Fruit fly (Drosophila melanogaster) whole organism, embryonic: ENCODE data around the gene mRpL19.
A peak's percentile ranks its signal among the peaks of the same experiment; 100 is the strongest.

Source experiments
- Aef1 ChIP-seq: fragments of 200-800 bp; sonication (Bioruptor generic); IDR thresholded peaks from 3 replicates; pipeline ENCODE4 v1.3.6; 2022; ENCODE audit warnings: missing biosample characterization, missing genetic modification characterization
- CG11504 ChIP-seq: fragments of 200-800 bp; sonication (Bioruptor generic); optimal IDR thresholded peaks from 3 replicates; lab custom pipeline; 2019; ENCODE audit warnings: missing biosample characterization, mild to moderate bottlenecking, missing genetic modification characterization, moderate library complexity
- CG12219 ChIP-seq: fragments of 200-800 bp; sonication (Bioruptor generic); optimal IDR thresholded peaks from 3 replicates; lab custom pipeline; 2018; ENCODE audit warnings: missing biosample characterization, mild to moderate bottlenecking, missing genetic modification characterization
- CG12769 ChIP-seq: fragments of 200-800 bp; sonication (Bioruptor generic); optimal IDR thresholded peaks from 2 replicates; lab custom pipeline; 2019; ENCODE audit warnings: missing biosample characterization, mild to moderate bottlenecking, missing genetic modification characterization, moderate library complexity
- CG14441 ChIP-seq: fragments of 200-800 bp; sonication (Bioruptor generic); IDR thresholded peaks from 2 replicates; pipeline ENCODE4 v1.3.6; 2022; ENCODE audit warnings: missing biosample characterization, missing genetic modification characterization
- CG16813 ChIP-seq: fragments of 200-800 bp; sonication (Bioruptor generic); IDR thresholded peaks from 3 replicates; pipeline ENCODE4 v1.3.6; 2022; ENCODE audit warnings: missing biosample characterization, missing genetic modification characterization; ENCODE audit not compliant: partially characterized antibody
- CG17829 ChIP-seq: fragments of 200-800 bp; optimal IDR thresholded peaks from 2 replicates; lab custom pipeline; 2019; ENCODE audit warnings: missing biosample characterization, mild to moderate bottlenecking, missing genetic modification characterization, moderate library complexity
- CG1832 ChIP-seq: fragments of 200-800 bp; sonication (Bioruptor generic); optimal IDR thresholded peaks from 2 replicates; lab custom pipeline; 2017; ENCODE audit warnings: missing biosample characterization, mild to moderate bottlenecking, missing genetic modification characterization, inconsistent platforms
- CG33557 ChIP-seq: fragments of 200-800 bp; sonication (Bioruptor generic); optimal IDR thresholded peaks from 2 replicates; lab custom pipeline; 2019; ENCODE audit warnings: missing biosample characterization, mild to moderate bottlenecking, missing genetic modification characterization, moderate library complexity
- CG34376 ChIP-seq: fragments of 200-800 bp; sonication (Bioruptor generic); optimal IDR thresholded peaks from 2 replicates; lab custom pipeline; 2018; ENCODE audit warnings: missing biosample characterization, mild to moderate bottlenecking, missing genetic modification characterization
- CTCF ChIP-seq: fragments of 200-800 bp; sonication (Bioruptor generic); optimal IDR thresholded peaks from 2 replicates; lab custom pipeline; 2017; ENCODE audit warnings: missing biosample characterization, mild to moderate bottlenecking, missing genetic modification characterization, moderate library complexity
- CrebB ChIP-seq: fragments of 200-800 bp; sonication (Bioruptor generic); optimal IDR thresholded peaks from 3 replicates; lab custom pipeline; 2018; ENCODE audit warnings: missing biosample characterization, mild to moderate bottlenecking, missing genetic modification characterization
- E2f1 ChIP-seq: fragments of 200-800 bp; sonication (Bioruptor generic); IDR thresholded peaks from 2 replicates; pipeline ENCODE4 v1.3.6; 2022; ENCODE audit warnings: missing biosample characterization, missing genetic modification characterization
- ERR ChIP-seq: fragments of 200-800 bp; sonication (Bioruptor generic); optimal IDR thresholded peaks from 2 replicates; lab custom pipeline; 2016; ENCODE audit warnings: missing biosample characterization, missing genetic modification characterization
- Ets65A ChIP-seq: fragments of 200-800 bp; sonication (Bioruptor generic); peaks from one replicate; lab custom pipeline; 2016; ENCODE audit warnings: missing biosample characterization, missing genetic modification characterization
- HLH4C ChIP-seq: fragments of 200-800 bp; sonication (Bioruptor generic); IDR thresholded peaks from 3 replicates; pipeline ENCODE4 v1.3.6; 2022; ENCODE audit warnings: missing biosample characterization, missing genetic modification characterization; ENCODE audit not compliant: partially characterized antibody
- HmgZ ChIP-seq: fragments of 200-800 bp; sonication (Bioruptor generic); optimal IDR thresholded peaks from 2 replicates; lab custom pipeline; 2018; ENCODE audit warnings: missing biosample characterization, mild to moderate bottlenecking, missing genetic modification characterization
- Hsf ChIP-seq: fragments of 200-800 bp; sonication (Bioruptor generic); optimal IDR thresholded peaks from 3 replicates; lab custom pipeline; 2016; ENCODE audit warnings: missing biosample characterization, missing genetic modification characterization
- Mad ChIP-seq: fragments of 200-800 bp; sonication (Bioruptor generic); optimal IDR thresholded peaks from 2 replicates; lab custom pipeline; 2016; ENCODE audit warnings: missing biosample characterization, missing genetic modification characterization
- Med ChIP-seq: fragments of 200-800 bp; sonication (Bioruptor generic); peaks from one replicate; lab custom pipeline; 2016; ENCODE audit warnings: missing biosample characterization, missing genetic modification characterization, mild to moderate bottlenecking, inconsistent platforms, moderate library complexity
- Nf-YC ChIP-seq: fragments of 200-800 bp; optimal IDR thresholded peaks from 3 replicates; lab custom pipeline; 2019; ENCODE audit warnings: missing biosample characterization, mild to moderate bottlenecking, missing genetic modification characterization, moderate library complexity
- Poxn ChIP-seq: fragments of 200-800 bp; sonication (Bioruptor generic); IDR thresholded peaks from 2 replicates; pipeline ENCODE4 v1.3.6; 2022; ENCODE audit warnings: missing biosample characterization, missing genetic modification characterization
- Rfx ChIP-seq: fragments of 200-800 bp; sonication (Bioruptor generic); IDR thresholded peaks from 2 replicates; pipeline ENCODE4 v1.3.6; 2022; ENCODE audit warnings: missing biosample characterization, missing genetic modification characterization
- Spps ChIP-seq: fragments of 200-800 bp; sonication (Bioruptor generic); optimal IDR thresholded peaks from 2 replicates; lab custom pipeline; 2018; ENCODE audit warnings: missing biosample characterization, mild to moderate bottlenecking, missing genetic modification characterization
- al ChIP-seq: fragments of 200-800 bp; sonication (Bioruptor generic); IDR thresholded peaks from 2 replicates; pipeline ENCODE4 v1.3.6; 2022; ENCODE audit warnings: missing biosample characterization, missing genetic modification characterization
- ap ChIP-seq: fragments of 200-800 bp; sonication (Bioruptor generic); IDR thresholded peaks from 2 replicates; pipeline ENCODE4 v1.3.6; 2022; ENCODE audit warnings: missing biosample characterization, missing genetic modification characterization
- bbx ChIP-seq: fragments of 200-800 bp; sonication (Bioruptor generic); IDR thresholded peaks from 2 replicates; pipeline ENCODE4 v1.3.6; 2022; ENCODE audit warnings: missing biosample characterization, missing genetic modification characterization; ENCODE audit not compliant: partially characterized antibody
- bcd ChIP-seq: fragments of 200-800 bp; sonication (Bioruptor generic); optimal IDR thresholded peaks from 2 replicates; lab custom pipeline; 2017; ENCODE audit warnings: missing biosample characterization, mild to moderate bottlenecking, missing genetic modification characterization
- dmrt11E ChIP-seq: fragments of 200-800 bp; sonication (Bioruptor generic); optimal IDR thresholded peaks from 3 replicates; lab custom pipeline; 2018; ENCODE audit warnings: missing biosample characterization, mild to moderate bottlenecking, missing genetic modification characterization, moderate library complexity
- dpn ChIP-seq, 2 experiments: fragments of 200-800 bp; sonication (Bioruptor generic); optimal IDR thresholded peaks; 3 replicates each; lab custom pipeline; 2016; ENCODE audit warnings: missing biosample characterization in 2 of 2, missing genetic modification characterization in 2 of 2
- ems ChIP-seq: fragments of 200-800 bp; sonication (Bioruptor generic); optimal IDR thresholded peaks from 3 replicates; lab custom pipeline; 2016; ENCODE audit warnings: missing biosample characterization, missing genetic modification characterization
- exex ChIP-seq: fragments of 200-800 bp; sonication (Bioruptor generic); optimal IDR thresholded peaks from 4 replicates; lab custom pipeline; 2018; ENCODE audit warnings: missing biosample characterization, mild to moderate bottlenecking, missing genetic modification characterization, moderate library complexity
- eyg ChIP-seq: fragments of 200-800 bp; sonication (Bioruptor generic); optimal IDR thresholded peaks from 3 replicates; lab custom pipeline; 2016; ENCODE audit warnings: missing biosample characterization, missing genetic modification characterization
- fu2 ChIP-seq: fragments of 200-800 bp; sonication (Bioruptor generic); optimal IDR thresholded peaks from 2 replicates; lab custom pipeline; 2016; ENCODE audit warnings: missing biosample characterization, missing genetic modification characterization
- grn ChIP-seq: fragments of 200-800 bp; sonication (Bioruptor generic); optimal IDR thresholded peaks from 3 replicates; lab custom pipeline; 2017; ENCODE audit warnings: missing biosample characterization, missing genetic modification characterization
- gsb ChIP-seq: fragments of 200-800 bp; sonication (Bioruptor generic); IDR thresholded peaks from 2 replicates; pipeline ENCODE4 v1.3.6; 2022; ENCODE audit warnings: missing biosample characterization, missing genetic modification characterization
- jumu ChIP-seq: fragments of 200-800 bp; sonication (Bioruptor generic); optimal IDR thresholded peaks from 3 replicates; lab custom pipeline; 2016; ENCODE audit warnings: missing biosample characterization, missing genetic modification characterization
- kay ChIP-seq: fragments of 200-800 bp; sonication (Bioruptor generic); optimal IDR thresholded peaks from 2 replicates; lab custom pipeline; 2016; ENCODE audit warnings: missing biosample characterization, missing genetic modification characterization
- nerfin-2 ChIP-seq: fragments of 200-800 bp; sonication (Bioruptor generic); IDR thresholded peaks from 2 replicates; pipeline ENCODE4 v1.3.6; 2022; ENCODE audit warnings: missing biosample characterization, missing genetic modification characterization; ENCODE audit not compliant: partially characterized antibody
- odd ChIP-seq: fragments of 200-800 bp; sonication (Bioruptor generic); optimal IDR thresholded peaks from 2 replicates; lab custom pipeline; 2017; ENCODE audit warnings: missing biosample characterization, mild to moderate bottlenecking, missing genetic modification characterization
- otp ChIP-seq: fragments of 200-800 bp; sonication (Bioruptor generic); IDR thresholded peaks from 3 replicates; pipeline ENCODE4, ENCODE4 v1.3.6; 2022; ENCODE audit warnings: missing biosample characterization, missing genetic modification characterization
- peb ChIP-seq: fragments of 200-800 bp; sonication (Bioruptor generic); IDR thresholded peaks from 2 replicates; pipeline ENCODE4 v1.3.6; 2022; ENCODE audit warnings: missing biosample characterization, missing genetic modification characterization
- schlank ChIP-seq: fragments of 200-800 bp; sonication (Bioruptor generic); optimal IDR thresholded peaks from 2 replicates; lab custom pipeline; 2018; ENCODE audit warnings: missing biosample characterization, mild to moderate bottlenecking, missing genetic modification characterization
- scrt ChIP-seq: fragments of 200-800 bp; sonication (Bioruptor generic); optimal IDR thresholded peaks from 2 replicates; lab custom pipeline; 2018; ENCODE audit warnings: missing biosample characterization, mild to moderate bottlenecking, missing genetic modification characterization, moderate library complexity
- sd ChIP-seq: fragments of 200-800 bp; sonication (Bioruptor generic); optimal IDR thresholded peaks from 3 replicates; lab custom pipeline; 2018; ENCODE audit warnings: missing biosample characterization, mild to moderate bottlenecking, missing genetic modification characterization, moderate library complexity
- sens ChIP-seq: fragments of 200-800 bp; sonication (Bioruptor generic); peaks from one replicate; lab custom pipeline; 2016; ENCODE audit warnings: missing biosample characterization, missing genetic modification characterization
- sug ChIP-seq: fragments of 200-800 bp; optimal IDR thresholded peaks from 2 replicates; lab custom pipeline; 2019; ENCODE audit warnings: missing biosample characterization, mild to moderate bottlenecking, missing genetic modification characterization, moderate library complexity
- wek ChIP-seq: fragments of 200-800 bp; sonication (Bioruptor generic); optimal IDR thresholded peaks from 3 replicates; lab custom pipeline; 2018; ENCODE audit warnings: missing biosample characterization, mild to moderate bottlenecking, missing genetic modification characterization, moderate library complexity
- wor ChIP-seq: fragments of 200-800 bp; sonication (Bioruptor generic); IDR thresholded peaks from 2 replicates; pipeline ENCODE4 v1.3.6; 2022; ENCODE audit warnings: missing biosample characterization, missing genetic modification characterization

The mRpL19 gene

DNA sequence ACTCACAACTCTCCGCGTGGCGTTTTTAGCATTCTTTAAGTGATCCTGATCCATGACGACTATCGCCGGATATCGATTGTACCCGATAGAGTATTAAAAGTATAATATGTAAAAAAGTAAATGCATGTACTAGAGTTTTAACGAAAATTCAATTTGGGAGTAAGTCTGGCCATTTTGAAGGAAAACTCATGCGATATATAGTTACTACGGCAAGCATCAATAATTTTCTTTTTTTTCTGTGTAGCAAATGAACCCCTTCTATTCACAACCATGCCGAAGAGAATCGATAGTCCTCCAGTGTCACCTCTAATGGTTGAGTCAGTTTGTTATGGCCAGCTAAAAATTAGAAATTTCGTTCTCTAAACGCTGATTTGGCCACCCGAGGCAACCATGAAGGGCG lies 21.2 kb upstream of the mRpL19 start, which contains the start of the genes Sys1 and Dhod (continued):
- TF ChIP-seq bbx (GFP tag; lab: Robert Waterston, UW), result peak; percentile 72
- TF ChIP-seq ERR (GFP tag; lab: Kevin White, UChicago), result peak; percentile 59
- peak; percentile 69 to 75 for TF ChIP-seq dpn (GFP tag; optimal IDR thresholded peaks at IDR 0.05; lab: Kevin White, UChicago)
- TF ChIP-seq odd (GFP tag; lab: Kevin White, UChicago), result peak; percentile 27
- TF ChIP-seq Hsf, result peak; percentile 75
- TF ChIP-seq Mad (GFP tag; lab: Kevin White, UChicago), result peak; percentile 48
- TF ChIP-seq CG33557 (GFP tag; lab: Kevin White, UChicago), result peak; percentile 28
- TF ChIP-seq Nf-YC (tag; lab: Kevin White, UChicago), result peak; percentile 45

DNA sequence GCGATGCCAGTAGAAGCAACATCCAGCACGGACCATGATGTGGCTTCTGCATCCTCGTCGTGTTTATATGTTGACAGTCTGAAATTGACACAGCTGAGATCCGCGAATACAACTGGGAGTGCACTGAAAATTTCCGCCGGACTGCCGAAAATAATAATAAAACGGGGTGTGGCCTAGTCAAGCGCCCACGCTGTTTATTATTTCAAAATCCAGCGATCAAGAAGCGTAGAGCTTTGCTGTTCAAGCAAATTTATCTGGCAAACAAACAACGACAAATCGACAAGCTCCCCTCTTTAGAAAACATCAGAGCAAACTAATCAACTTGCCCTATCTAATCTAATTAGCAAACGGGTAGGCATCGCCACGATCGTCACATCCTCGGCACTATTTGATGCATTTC lies 19.9 kb upstream of the mRpL19 start:
- TF ChIP-seq Ets65A (GFP tag; lab: Kevin White, UChicago), result peak; percentile 71
- TF ChIP-seq gsb, result 0 out of 2 replicates have a peak, but pooled peaks have one; percentile 29
- TF ChIP-seq Med (GFP tag; lab: Kevin White, UChicago), result peak; percentile 75
- TF ChIP-seq sens (GFP tag; lab: Kevin White, UChicago), result peak; percentile 53
- TF ChIP-seq eyg (GFP tag; lab: Kevin White, UChicago), result no peak
- no peak for TF ChIP-seq CG12219 (GFP tag; lab: Kevin White, UChicago)

DNA sequence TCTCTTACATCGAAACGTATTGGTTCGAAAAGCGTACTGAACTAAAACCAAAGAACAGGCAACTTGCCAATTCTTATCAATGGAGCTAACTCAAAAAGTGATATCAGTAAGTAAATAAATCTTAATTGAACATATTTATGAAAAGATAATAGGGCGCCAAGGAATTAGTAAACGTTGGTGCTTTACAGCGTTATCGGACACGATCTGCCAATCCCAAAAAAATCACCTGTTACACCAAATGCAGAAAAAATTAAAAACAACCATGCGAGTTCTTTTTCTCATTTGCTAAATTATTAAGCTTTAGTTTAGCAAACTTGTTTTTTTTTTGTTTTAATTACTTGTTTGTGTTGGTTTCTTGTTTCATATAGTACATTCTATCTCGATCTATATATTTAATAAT lies 19.2 kb upstream of the mRpL19 start, which contains the start of gene CG42489:
TSS of gene CG42489 (minus strand) at position 101 of the 400 bp plus-strand sequence.
- no peak for TF ChIP-seq wek
- no peak for TF ChIP-seq ems (GFP tag; lab: Kevin White, UChicago)
- TF ChIP-seq jumu, result no peak
- peak; percentile 8 for TF ChIP-seq HmgZ (tag; lab: Kevin White, UChicago)
- no peak for TF ChIP-seq kay (GFP tag; lab: Kevin White, UChicago)
- TF ChIP-seq CG16813, result no peak
- TF ChIP-seq fu2 (GFP tag; lab: Kevin White, UChicago), result no peak
- TF ChIP-seq peb (GFP tag; lab: Robert Waterston, UW), result no peak
- no peak for TF ChIP-seq CG17829 (tag; lab: Kevin White, UChicago)
- TF ChIP-seq wor, result no peak
- TF ChIP-seq CrebB (tag; lab: Kevin White, UChicago), result no peak
- no peak for TF ChIP-seq Spps (tag; lab: Kevin White, UChicago)
- no peak for TF ChIP-seq ap
- peak; percentile 64 for TF ChIP-seq exex (tag; lab: Kevin White, UChicago)
- no peak for TF ChIP-seq bcd (GFP tag; lab: Kevin White, UChicago)
- TF ChIP-seq Poxn (GFP tag; lab: Robert Waterston, UW), result no peak
- TF ChIP-seq CG34376 (GFP tag; lab: Kevin White, UChicago), result peak; percentile 6
- TF ChIP-seq E2f1 (GFP tag; lab: Robert Waterston, UW), result no peak
- TF ChIP-seq Rfx (GFP tag; lab: Robert Waterston, UW), result no peak
- no peak for TF ChIP-seq CG12219 (GFP tag; lab: Kevin White, UChicago)
- TF ChIP-seq otp (GFP tag; lab: Robert Waterston, UW), result no peak
- TF ChIP-seq CTCF (GFP tag; lab: Kevin White, UChicago), result no peak
- no peak for TF ChIP-seq sd (tag; lab: Kevin White, UChicago)
- TF ChIP-seq grn (GFP tag; lab: Kevin White, UChicago), result peak; percentile 8

DNA sequence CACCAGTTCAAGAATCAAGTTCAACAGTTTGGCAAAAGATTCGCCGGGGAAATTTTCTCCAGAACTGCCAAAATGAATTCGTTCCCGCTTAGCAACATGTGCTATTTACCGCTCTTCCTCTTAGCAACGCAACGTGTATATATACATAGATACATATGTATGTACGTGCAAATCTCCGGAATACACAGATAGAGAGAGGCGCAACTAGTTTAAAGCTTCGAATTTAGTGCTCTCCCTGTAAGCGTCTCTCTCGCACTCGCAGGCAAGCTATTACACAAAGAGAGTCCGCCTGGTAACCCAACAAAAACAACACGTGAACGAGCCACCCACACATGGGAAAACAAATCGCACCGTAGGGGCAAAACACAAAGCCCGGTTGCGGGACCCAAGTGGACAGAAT lies 15.2 kb upstream of the mRpL19 start:
- peak; percentile 91 for TF ChIP-seq scrt (GFP tag; lab: Kevin White, UChicago)
- no peak for TF ChIP-seq al (GFP tag; lab: Robert Waterston, UW)
- peak; percentile 76 for TF ChIP-seq CG12769
- TF ChIP-seq dmrt11E (tag; lab: Kevin White, UChicago), result no peak
- TF ChIP-seq kay (GFP tag; lab: Kevin White, UChicago), result no peak
- TF ChIP-seq HLH4C, result no peak
- TF ChIP-seq CG11504 (tag; lab: Kevin White, UChicago), result peak; percentile 89
- peak; percentile 10 for TF ChIP-seq CG1832 (GFP tag; lab: Kevin White, UChicago)
- peak; percentile 25 for TF ChIP-seq sug
- TF ChIP-seq nerfin-2, result no peak
- no peak for TF ChIP-seq CG14441 (GFP tag; lab: Robert Waterston, UW)
- TF ChIP-seq schlank (tag; lab: Kevin White, UChicago), result no peak
- 0 out of 3 replicates have a peak, but pooled peaks have one; percentile 15 for TF ChIP-seq Aef1 (GFP tag; lab: Robert Waterston, UW)
